Worm (Caenorhabditis elegans) whole organism, early embryonic: ENCODE data around the gene srlf-36.

Source experiments
- B0310.2 ChIP-seq: sonication (generic microtip); optimal IDR thresholded peaks from 2 replicates; lab custom pipeline; 2016; ENCODE audit warnings: mild to moderate bottlenecking, missing genetic modification characterization, missing compliant biosample characterization
- F13C5.2 ChIP-seq: sonication (generic microtip); optimal IDR thresholded peaks from 2 replicates; lab custom pipeline; 2017; ENCODE audit warnings: mild to moderate bottlenecking, missing genetic modification characterization, inconsistent platforms, missing compliant biosample characterization
- aly-1 ChIP-seq: sonication (generic microtip); optimal IDR thresholded peaks from 2 replicates; lab custom pipeline; 2016; ENCODE audit warnings: missing genetic modification characterization, missing compliant biosample characterization
- ama-1 ChIP-seq: fragments of 150-350 bp; optimal IDR thresholded peaks from 2 replicates; lab custom pipeline; 2014
- ceh-13 ChIP-seq: fragments of 200-800 bp; sonication (Bioruptor generic); optimal IDR thresholded peaks from 2 replicates; lab custom pipeline; 2018; ENCODE audit warnings: mild to moderate bottlenecking, missing genetic modification characterization, missing compliant biosample characterization
- ceh-36 ChIP-seq: sonication (generic microtip); optimal IDR thresholded peaks from 2 replicates; lab custom pipeline; 2016; ENCODE audit warnings: missing genetic modification characterization, inconsistent platforms, missing compliant biosample characterization
- ets-7 ChIP-seq: sonication (generic microtip); optimal IDR thresholded peaks from 2 replicates; lab custom pipeline; 2016; ENCODE audit warnings: missing genotype, missing genetic modification characterization, missing compliant biosample characterization
- flt-1 ChIP-seq: fragments of 200-800 bp; sonication (Bioruptor generic); IDR thresholded peaks from 2 replicates; pipeline ENCODE4 v1.3.6; 2022; ENCODE audit warnings: missing genetic modification characterization, missing compliant biosample characterization
- hmbx-1 ChIP-seq: sonication (generic microtip); optimal IDR thresholded peaks from 2 replicates; lab custom pipeline; 2016; ENCODE audit warnings: mild to moderate bottlenecking, missing genetic modification characterization, missing compliant biosample characterization
- hmg-4 ChIP-seq: fragments of 200-800 bp; sonication (Bioruptor generic); optimal IDR thresholded peaks from 2 replicates; lab custom pipeline; 2018; ENCODE audit warnings: mild to moderate bottlenecking, missing genetic modification characterization, missing compliant biosample characterization
- hnd-1 ChIP-seq: sonication (generic microtip); optimal IDR thresholded peaks from 2 replicates; lab custom pipeline; 2016; ENCODE audit warnings: missing genetic modification characterization, missing compliant biosample characterization
- pes-1 ChIP-seq: fragments of 200-800 bp; sonication (Bioruptor generic); IDR thresholded peaks from 2 replicates; pipeline ENCODE4 v1.3.6; 2022; ENCODE audit warnings: missing genetic modification reagents, missing genetic modification characterization, missing compliant biosample characterization
- scrt-1 ChIP-seq: fragments of 200-800 bp; sonication (Bioruptor generic); IDR thresholded peaks from 2 replicates; pipeline ENCODE4 v1.3.6; 2022; ENCODE audit warnings: missing genetic modification characterization, missing compliant biosample characterization
- sea-1 ChIP-seq: fragments of 200-800 bp; sonication (Bioruptor generic); conservative IDR thresholded peaks from 2 replicates; pipeline ENCODE4 v1.3.6; 2022; ENCODE audit warnings: missing genetic modification characterization, missing compliant biosample characterization
- tbx-11 ChIP-seq: fragments of 200-800 bp; sonication (Bioruptor generic); IDR thresholded peaks from 2 replicates; pipeline ENCODE4 v1.3.6; 2022; ENCODE audit warnings: missing genetic modification characterization, missing compliant biosample characterization
- tbx-37 ChIP-seq: fragments of 200-800 bp; sonication (Bioruptor generic); conservative IDR thresholded peaks from 2 replicates; pipeline ENCODE4 v1.3.6; 2022; ENCODE audit warnings: missing genetic modification reagents, missing genetic modification characterization, missing compliant biosample characterization
- tra-4 ChIP-seq: sonication (generic microtip); optimal IDR thresholded peaks from 2 replicates; lab custom pipeline; 2017; ENCODE audit warnings: missing genetic modification characterization, missing compliant biosample characterization

The srlf-36 gene

DNA sequence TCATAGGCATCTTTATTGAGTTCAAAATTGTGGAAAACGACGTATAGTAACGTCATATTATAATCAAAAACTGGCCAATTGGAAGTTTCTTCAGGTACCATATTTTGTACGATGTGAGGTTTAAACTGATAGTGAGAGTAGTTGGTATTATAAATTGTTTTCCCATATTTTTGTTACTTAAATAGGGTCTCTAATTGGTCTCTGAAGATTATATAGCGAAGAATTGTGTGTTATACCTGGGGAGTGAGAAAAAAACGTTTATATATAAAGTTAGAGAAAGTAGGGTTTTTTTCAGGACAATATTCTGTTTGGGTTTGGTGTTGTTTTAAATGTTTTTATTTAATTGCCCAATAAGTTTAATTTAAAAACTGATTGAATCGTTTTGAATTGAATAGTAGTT is 15.4 kb upstream of the srlf-36 start, which contains the start of gene srt-17:
TSS of gene srt-17 (minus strand) at position 101 of the 400 bp plus-strand sequence.
- TF ChIP-seq ama-1 (no peak), pes-1 (GFP tag; lab: Robert Waterston, UW) (no peak), scrt-1 (GFP tag; lab: Robert Waterston, UW) (no peak), hmbx-1 (tag; lab: Kevin White, UChicago) (no peak), aly-1 (no peak), B0310.2 (no peak), hnd-1 (tag; lab: Kevin White, UChicago) (no peak), ceh-36 (tag; lab: Kevin White, UChicago) (no peak), F13C5.2 (tag; lab: Kevin White, UChicago) (no peak), tra-4 (tag; lab: Kevin White, UChicago) (no peak), flt-1 (GFP tag; lab: Robert Waterston, UW) (no peak), tbx-11 (no peak), hmg-4 (GFP tag; lab: Kevin White, UChicago) (no peak), sea-1 (GFP tag; lab: Robert Waterston, UW) (no peak), ets-7 (tag; lab: Kevin White, UChicago) (no peak), ceh-13 (no peak)

DNA sequence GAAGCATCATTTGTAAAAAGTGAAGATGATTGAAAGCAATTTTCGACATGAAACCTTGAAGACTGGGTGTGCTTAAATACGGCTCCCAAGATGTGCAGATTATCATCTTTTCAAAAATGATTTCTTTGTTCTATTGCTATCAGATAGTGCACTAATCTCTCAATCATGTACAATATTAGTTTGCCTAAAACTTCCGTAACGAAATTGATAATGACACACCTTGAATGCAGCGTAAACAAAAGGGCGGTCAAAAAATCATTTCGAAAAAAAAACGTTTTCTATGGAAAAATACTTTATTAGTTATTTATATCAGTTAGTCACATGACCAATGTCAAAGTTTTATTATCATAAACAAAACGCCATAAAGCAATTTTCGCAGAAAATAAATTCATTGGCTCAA is 13.3 kb upstream of the srlf-36 start, which contains the start of gene F48G7.5:
TSS of gene F48G7.5 (minus strand) at position 34 of the 400 bp plus-strand sequence.
- TF ChIP-seq ets-7 (tag; lab: Kevin White, UChicago) (no peak), tbx-11 (no peak), ceh-36 (tag; lab: Kevin White, UChicago) (no peak), sea-1 (GFP tag; lab: Robert Waterston, UW) (no peak), tbx-37 (GFP tag; lab: Robert Waterston, UW) (no peak), pes-1 (GFP tag; lab: Robert Waterston, UW) (no peak), aly-1 (no peak), hmg-4 (GFP tag; lab: Kevin White, UChicago) (no peak), hmbx-1 (tag; lab: Kevin White, UChicago) (no peak), flt-1 (GFP tag; lab: Robert Waterston, UW) (no peak), hnd-1 (tag; lab: Kevin White, UChicago) (no peak), ceh-13 (no peak), F13C5.2 (tag; lab: Kevin White, UChicago) (no peak), tra-4 (tag; lab: Kevin White, UChicago) (no peak), ama-1 (no peak), scrt-1 (GFP tag; lab: Robert Waterston, UW) (no peak), B0310.2 (no peak)

DNA sequence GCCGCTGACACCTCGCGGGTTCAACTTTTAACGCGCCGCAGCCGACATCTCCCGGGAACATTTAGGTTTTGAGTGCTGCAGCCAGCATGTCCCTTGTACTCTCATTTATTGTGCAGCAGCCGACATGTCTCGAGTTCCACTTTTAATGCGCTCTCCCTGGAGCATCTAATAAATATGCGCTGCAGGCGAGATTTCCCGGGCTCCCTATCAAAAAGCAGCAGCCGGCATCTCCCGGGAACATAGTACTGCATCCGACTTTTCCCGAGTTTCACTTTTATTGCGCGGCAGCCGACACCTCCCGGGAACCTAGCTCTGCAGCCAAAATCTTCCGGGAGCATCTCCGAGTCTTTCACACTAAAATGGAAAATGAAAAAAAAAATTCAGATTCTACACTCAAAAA is 11.4 kb upstream of the srlf-36 start:
- TF ChIP-seq tra-4 (tag; lab: Kevin White, UChicago): no peak
- no peak for TF ChIP-seq pes-1 (GFP tag; lab: Robert Waterston, UW)

DNA sequence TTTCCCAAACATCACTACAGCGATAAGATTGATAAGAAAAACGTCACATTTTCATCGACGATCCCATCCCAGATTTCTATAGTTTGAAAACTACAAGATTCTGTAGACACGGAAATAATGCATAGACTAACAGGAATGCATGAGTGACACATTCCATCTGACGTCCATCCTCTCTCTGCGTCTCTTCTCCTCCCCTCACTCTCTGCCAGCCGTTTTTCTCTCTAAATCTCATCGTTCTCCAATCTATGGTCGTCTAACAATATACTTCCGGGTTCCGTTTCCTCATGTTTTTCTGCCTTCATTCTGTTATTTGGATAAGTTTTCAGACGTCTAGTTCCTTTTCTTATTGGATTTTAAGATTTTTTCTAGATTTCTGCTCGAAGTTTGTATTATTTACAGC is 9.5 kb upstream of the srlf-36 start, which contains the start of gene F48G7.4:
TSS of gene F48G7.4 (plus strand) at position 400 of the 400 bp plus-strand sequence.
- no peak for TF ChIP-seq ets-7 (tag; lab: Kevin White, UChicago)
- TF ChIP-seq tbx-37 (GFP tag; lab: Robert Waterston, UW): no peak
- TF ChIP-seq B0310.2: no peak

DNA sequence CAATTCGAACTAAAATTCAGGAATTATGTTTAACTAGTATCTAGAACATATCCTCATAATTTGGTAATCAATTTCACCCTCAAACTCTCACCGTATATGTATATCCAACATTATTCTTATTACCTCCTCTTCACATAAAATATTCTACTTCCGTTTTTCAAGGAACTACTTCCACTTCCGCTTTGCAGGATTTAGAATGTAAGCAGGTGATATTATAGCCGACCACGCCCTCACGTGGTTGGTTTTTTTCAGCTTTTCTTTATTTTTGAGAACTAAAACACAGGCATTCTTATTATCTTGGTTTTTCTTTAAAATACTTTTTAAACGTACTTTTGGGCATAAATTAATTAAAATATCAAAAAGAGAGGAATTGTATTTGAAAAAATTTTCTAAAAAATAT is 8.3 kb upstream of the srlf-36 start:
- TF ChIP-seq B0310.2: no peak
- no peak for TF ChIP-seq ceh-36 (tag; lab: Kevin White, UChicago)
- no peak for TF ChIP-seq ama-1
- TF ChIP-seq ceh-13: no peak
- no peak for TF ChIP-seq tra-4 (tag; lab: Kevin White, UChicago)
- no peak for TF ChIP-seq flt-1 (GFP tag; lab: Robert Waterston, UW)
- no peak for TF ChIP-seq hmg-4 (GFP tag; lab: Kevin White, UChicago)
- TF ChIP-seq tbx-11: no peak
- no peak for TF ChIP-seq aly-1

DNA sequence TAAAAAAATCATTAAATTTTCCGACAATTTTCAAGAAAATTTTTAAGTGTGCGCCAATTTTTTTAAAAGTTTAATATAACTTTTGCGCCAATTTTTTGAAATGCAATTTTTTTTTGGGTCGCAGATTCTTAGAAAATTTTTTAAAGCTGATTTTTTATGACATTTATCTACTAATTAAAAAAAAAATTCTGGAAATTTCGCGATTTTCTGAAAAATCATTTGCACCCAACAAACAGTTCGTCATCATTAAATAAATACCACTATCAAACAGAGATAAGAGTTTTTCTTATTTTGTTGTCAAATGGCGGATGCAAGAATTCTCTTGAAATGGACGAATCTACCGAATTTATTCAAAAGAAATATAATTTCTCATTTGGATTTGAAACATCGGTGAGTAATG is 5.7 kb upstream of the srlf-36 start, which contains the start of gene F48G7.13:
TSS of gene F48G7.13 (plus strand) at position 301 of the 400 bp plus-strand sequence.
- TF ChIP-seq ets-7 (tag; lab: Kevin White, UChicago) (no peak), tbx-11 (no peak), pes-1 (GFP tag; lab: Robert Waterston, UW) (no peak), tra-4 (tag; lab: Kevin White, UChicago) (no peak), ceh-13 (no peak), sea-1 (GFP tag; lab: Robert Waterston, UW) (no peak), scrt-1 (GFP tag; lab: Robert Waterston, UW) (no peak)

DNA sequence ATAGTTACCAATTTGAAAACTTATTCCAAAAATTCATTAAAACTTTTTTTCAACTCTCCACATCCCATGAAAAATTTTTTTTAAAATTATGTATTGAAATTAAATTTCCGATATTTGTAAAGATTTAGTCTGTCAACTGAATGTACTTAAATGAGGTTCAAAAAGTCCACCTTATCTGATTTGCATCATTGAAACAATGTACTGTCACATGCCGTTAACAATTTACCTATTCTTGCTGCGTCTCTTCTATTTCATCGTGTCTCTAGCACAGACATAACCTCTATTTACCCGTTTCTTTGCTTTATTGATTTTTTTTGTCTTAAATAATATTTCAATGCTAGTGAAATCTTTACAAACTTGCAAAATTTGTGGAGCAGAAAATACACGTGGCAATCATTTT is 646 bp upstream of the srlf-36 start, which contains the start of gene nhr-90:
TSS of gene nhr-90 (plus strand) at position 296 of the 400 bp plus-strand sequence.
- TF ChIP-seq hmbx-1 (tag; lab: Kevin White, UChicago): no peak
- no peak for TF ChIP-seq ets-7 (tag; lab: Kevin White, UChicago)
- TF ChIP-seq ceh-13: no peak

DNA sequence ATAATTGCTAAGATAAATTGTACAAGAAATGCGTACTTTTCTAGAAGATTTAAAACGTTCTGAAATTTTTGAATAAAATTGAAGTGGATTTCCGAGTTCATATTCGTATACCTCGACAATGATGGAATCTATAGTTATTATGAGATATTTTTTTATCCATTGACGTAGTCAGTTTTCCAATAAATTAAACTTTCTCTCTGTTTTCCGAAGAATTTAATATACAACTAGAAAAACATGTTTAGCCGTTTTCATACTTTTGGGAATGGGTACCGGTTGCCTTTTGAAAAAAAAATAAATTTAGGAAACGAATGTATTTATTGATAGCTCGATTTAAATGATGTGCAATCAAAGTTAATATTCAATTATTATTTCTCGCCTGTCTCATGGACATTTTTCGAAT is 727 bp downstream of the srlf-36 start, which contains the start of gene srw-109:
TSS of gene srw-109 (minus strand) at position 101 of the 400 bp plus-strand sequence.
- TF ChIP-seq ceh-13 (no peak), flt-1 (GFP tag; lab: Robert Waterston, UW) (no peak), tra-4 (tag; lab: Kevin White, UChicago) (no peak), ama-1 (no peak), ets-7 (tag; lab: Kevin White, UChicago) (no peak), pes-1 (GFP tag; lab: Robert Waterston, UW) (no peak), B0310.2 (no peak), hmg-4 (GFP tag; lab: Kevin White, UChicago) (no peak), hmbx-1 (tag; lab: Kevin White, UChicago) (no peak), tbx-11 (no peak), scrt-1 (GFP tag; lab: Robert Waterston, UW) (no peak), F13C5.2 (tag; lab: Kevin White, UChicago) (no peak), aly-1 (no peak), sea-1 (GFP tag; lab: Robert Waterston, UW) (no peak), ceh-36 (tag; lab: Kevin White, UChicago) (no peak)
